Fruit fly (Drosophila melanogaster): Measurements from ENCODE around the gene CG5122.
A peak's percentile ranks its signal among the peaks of the same experiment; 100 is the strongest.

CG5122 gene

DNA sequence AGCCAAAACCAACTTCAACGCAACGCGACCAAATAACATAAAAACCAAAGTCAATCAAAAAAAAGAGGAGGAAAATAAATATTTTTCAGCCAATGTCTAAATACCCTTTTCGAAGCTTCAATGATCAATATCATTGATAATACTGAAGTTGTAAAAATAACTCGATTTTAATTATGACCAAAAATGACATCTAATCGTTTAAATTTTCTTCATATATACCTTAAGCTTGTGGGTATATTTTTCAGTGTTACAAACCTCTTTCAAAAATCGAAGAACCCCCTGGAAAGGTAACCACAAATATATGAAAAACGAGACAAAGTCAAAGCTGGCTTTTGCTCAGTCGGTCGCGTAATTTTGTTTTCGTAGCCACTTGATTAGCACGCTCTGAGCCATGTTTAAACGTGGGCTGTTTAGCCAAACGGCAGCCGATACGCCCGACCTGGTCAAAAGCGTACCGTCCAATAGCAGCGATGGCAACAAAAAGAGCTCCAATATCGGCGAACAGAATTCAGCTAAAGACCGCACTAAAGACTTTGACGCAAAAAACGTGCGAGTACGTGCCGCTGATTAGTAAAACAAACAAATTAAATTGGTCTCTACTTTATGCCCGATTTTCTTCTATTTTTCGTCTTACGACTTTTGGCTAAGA, 14.8 kb downstream of the CG5122 start (continued):
- TF ChIP-seq tx (GFP tag; optimal IDR thresholded peaks at IDR 0.05) (peak; percentile 53), bcd (GFP tag; optimal IDR thresholded peaks at IDR 0.05) (peak; percentile 71), run (tag; optimal IDR thresholded peaks at IDR 0.05) (peak; percentile 50), CG18011 (GFP tag; optimal IDR thresholded peaks at IDR 0.05) (peak; percentile 10), nom (GFP tag; optimal IDR thresholded peaks at IDR 0.05) (no peak), pum (GFP tag; optimal IDR thresholded peaks at IDR 0.05) (peak; percentile 69), HHEX (GFP tag; optimal IDR thresholded peaks at IDR 0.05) (peak; percentile 76), CG13424 (tag; optimal IDR thresholded peaks at IDR 0.05) (peak; percentile 73), CG42726 (GFP tag; IDR thresholded peaks at IDR 0.05; ENCODE audit: partially characterized antibody) (no peak), stwl (tag; optimal IDR thresholded peaks at IDR 0.05) (no peak), lola (GFP tag; optimal IDR thresholded peaks at IDR 0.05) (no peak), CG4424 (GFP tag; optimal IDR thresholded peaks at IDR 0.05) (peak; percentile 74), CG13894 (tag; optimal IDR thresholded peaks at IDR 0.05) (peak; percentile 71), CG10147 (GFP tag; optimal IDR thresholded peaks at IDR 0.05) (peak; percentile 89), CG1603 (tag; optimal IDR thresholded peaks at IDR 0.05) (peak; percentile 21), CG8765 (GFP tag; IDR thresholded peaks at IDR 0.05) (no peak), CG31441 (GFP tag; IDR thresholded peaks at IDR 0.05) (peak; percentile 74), ro (GFP tag; IDR thresholded peaks at IDR 0.05) (no peak), Antp (GFP tag; optimal IDR thresholded peaks at IDR 0.05) (peak; percentile 74), CG8944 (GFP tag; optimal IDR thresholded peaks at IDR 0.05) (peak; percentile 48), CG11504 (tag; optimal IDR thresholded peaks at IDR 0.05) (peak; percentile 88), vfl (GFP tag; optimal IDR thresholded peaks at IDR 0.05) (peak; percentile 57), Trl (optimal IDR thresholded peaks at IDR 0.05) (no peak), Trl (GFP tag; optimal IDR thresholded peaks at IDR 0.05) (peak; percentile 74), CG9727 (GFP tag; optimal IDR thresholded peaks at IDR 0.05) (peak; percentile 73), CG12104 (GFP tag; optimal IDR thresholded peaks at IDR 0.05) (peak; percentile 59), CG12391 (tag; optimal IDR thresholded peaks at IDR 0.05) (no peak), scrt (GFP tag; optimal IDR thresholded peaks at IDR 0.05) (peak; percentile 71), Side (GFP tag; optimal IDR thresholded peaks at IDR 0.05) (peak; percentile 63), NfI (GFP tag; optimal IDR thresholded peaks at IDR 0.05) (peak; percentile 62), CG2712 (tag; optimal IDR thresholded peaks at IDR 0.05) (peak; percentile 69), D (optimal IDR thresholded peaks at IDR 0.05) (no peak), D (GFP tag; optimal IDR thresholded peaks at IDR 0.05) (no peak), CG15696 (tag; optimal IDR thresholded peaks at IDR 0.05) (peak; percentile 12), CG3838 (GFP tag; optimal IDR thresholded peaks at IDR 0.05) (no peak), CG33557 (GFP tag; optimal IDR thresholded peaks at IDR 0.05) (no peak), gem (tag; optimal IDR thresholded peaks at IDR 0.05) (peak; percentile 86), CG8388 (GFP tag; optimal IDR thresholded peaks at IDR 0.05) (peak; percentile 27), CG3726 (GFP tag; IDR thresholded peaks at IDR 0.05) (0 out of 3 replicates have a peak, but pooled peaks have one; percentile 40), H15 (GFP tag; IDR thresholded peaks at IDR 0.05) (peak; percentile 66; the same call in 2 of the 3 replicates), oc (tag; optimal IDR thresholded peaks at IDR 0.05) (peak; percentile 49), CG17612 (GFP tag; IDR thresholded peaks at IDR 0.05) (0 out of 2 replicates have a peak, but pooled peaks have one; percentile 50), chm (GFP tag; IDR thresholded peaks at IDR 0.05) (no peak), Hmx (GFP tag; optimal IDR thresholded peaks at IDR 0.05) (peak; percentile 4), CG6654 (GFP tag; optimal IDR thresholded peaks at IDR 0.05) (peak; percentile 41), CG16779 (GFP tag; IDR thresholded peaks at IDR 0.05) (peak; percentile 73), CG43689 (GFP tag; IDR thresholded peaks at IDR 0.05) (peak; percentile 49; the same call in 1 of the 2 replicates), B-H1 (GFP tag; IDR thresholded peaks at IDR 0.05) (peak; percentile 50; the same call in 1 of the 3 replicates), wor (GFP tag; IDR thresholded peaks at IDR 0.05) (0 out of 2 replicates have a peak, but pooled peaks have one; percentile 10)
